Worm (Caenorhabditis elegans) whole organism, L4 larva: ENCODE measurements around the gene Y57G11C.51.

Experiments
- ama-1 ChIP-seq: fragments of 150-350 bp; optimal IDR thresholded peaks from 2 replicates; lab custom pipeline; 2014; ENCODE audit warnings: inconsistent platforms, mixed read lengths
- ceh-28 ChIP-seq: fragments of 150-350 bp; optimal IDR thresholded peaks from 2 replicates; lab custom pipeline; 2014; ENCODE audit warnings: missing biosample characterization, missing genetic modification reagents, missing genetic modification characterization
- dpl-1 ChIP-seq: fragments of 150-350 bp; optimal IDR thresholded peaks from 2 replicates; lab custom pipeline; 2014; ENCODE audit warnings: missing biosample characterization, missing genetic modification reagents, missing genetic modification characterization
- nhr-237 ChIP-seq: sonication (generic microtip); optimal IDR thresholded peaks from 2 replicates; lab custom pipeline; 2017; ENCODE audit warnings: missing biosample characterization, missing genetic modification characterization
- zfp-3 ChIP-seq: fragments of 200-800 bp; sonication (Bioruptor generic); conservative IDR thresholded peaks from 2 replicates; pipeline ENCODE4 v1.3.6; 2022; ENCODE audit warnings: missing genetic modification reagents, missing genetic modification characterization, missing compliant biosample characterization

ce11 chrIV:14765336-14765735 is 9.0 kb downstream of the Y57G11C.51 start, which contains the start of gene Y57G11C.5:
- TF ChIP-seq zfp-3 (GFP tag; lab: Robert Waterston, UW) = no peak
- no peak for TF ChIP-seq dpl-1 (GFP tag; lab: Kevin White, UChicago)
- no peak for TF ChIP-seq ceh-28
- TF ChIP-seq nhr-237 (tag; lab: Kevin White, UChicago) = no peak
- TF ChIP-seq ama-1 (lab: Kevin White, UChicago) = no peak
